Worm (Caenorhabditis elegans): Measurements from ENCODE around the gene srab-10.
A peak's percentile ranks its signal among the peaks of the same experiment; 100 is the strongest.

The srab-10 gene

ce11 chrV:3168650-3169049, 24.3 kb upstream of the srab-10 start, which contains the start of gene C36C5.15:
Gene C36C5.15, minus strand, starts transcription at chrV:3168750.
- TF ChIP-seq nhr-179 (tag; optimal IDR thresholded peaks at IDR 0.05) (no peak), ceh-40 (GFP tag; IDR thresholded peaks at IDR 0.05) (no peak), nfya-2 (GFP tag; IDR thresholded peaks at IDR 0.05) (no peak), mes-4 (tag; optimal IDR thresholded peaks at IDR 0.05) (no peak), pha-4 (tag; optimal IDR thresholded peaks at IDR 0.05) (no peak), F23B12.7 (tag; optimal IDR thresholded peaks at IDR 0.05; ENCODE audit: insufficient read depth) (no peak), F22D6.2 (tag; optimal IDR thresholded peaks at IDR 0.05) (no peak), tbx-9 (tag; optimal IDR thresholded peaks at IDR 0.05; ENCODE audit: borderline replicate concordance) (no peak), F37B4.10 (GFP tag; IDR thresholded peaks at IDR 0.05) (no peak), F33H1.4 (GFP tag; IDR thresholded peaks at IDR 0.05) (no peak)

ce11 chrV:3166260-3166659, 21.9 kb upstream of the srab-10 start, which contains the start of gene C36C5.4:
Gene C36C5.4, plus strand, starts transcription at chrV:3166560.
- TF ChIP-seq ceh-79 (tag; optimal IDR thresholded peaks at IDR 0.05) (no peak), F37B4.10 (GFP tag; IDR thresholded peaks at IDR 0.05) (no peak), lin-54 (GFP tag; optimal IDR thresholded peaks at IDR 0.05) (no peak), K11D2.4 (GFP tag; IDR thresholded peaks at IDR 0.05) (no peak), hlh-26 (GFP tag; conservative IDR thresholded peaks at IDR 0.05) (no peak), dpff-1 (tag; optimal IDR thresholded peaks at IDR 0.05) (no peak), sea-2 (GFP tag; IDR thresholded peaks at IDR 0.05) (no peak), F39B2.1 (GFP tag; IDR thresholded peaks at IDR 0.05) (no peak)

ce11 chrV:3165438-3165837, 21.0 kb upstream of the srab-10 start, which contains the start of gene C36C5.14:
Gene C36C5.14, minus strand, starts transcription at chrV:3165538.
- no peak for TF ChIP-seq ceh-40 (GFP tag; IDR thresholded peaks at IDR 0.05)
- no peak for TF ChIP-seq ceh-79 (tag; optimal IDR thresholded peaks at IDR 0.05)
- TF ChIP-seq ets-4 (GFP tag; optimal IDR thresholded peaks at IDR 0.05), result no peak
- TF ChIP-seq somi-1 (GFP tag; optimal IDR thresholded peaks at IDR 0.05), result no peak
- TF ChIP-seq ceh-91 (GFP tag; IDR thresholded peaks at IDR 0.05), result no peak
- no peak for TF ChIP-seq F52B5.7 (tag; optimal IDR thresholded peaks at IDR 0.05)
- no peak for TF ChIP-seq ztf-18 (tag; optimal IDR thresholded peaks at IDR 0.05)
- TF ChIP-seq Y53G8AR.9 (GFP tag; conservative IDR thresholded peaks at IDR 0.05), result no peak
- no peak for TF ChIP-seq F57C9.4 (tag; optimal IDR thresholded peaks at IDR 0.05)
- TF ChIP-seq nhr-179 (tag; optimal IDR thresholded peaks at IDR 0.05), result no peak
- TF ChIP-seq bed-2 (GFP tag; IDR thresholded peaks at IDR 0.05), result no peak
- no peak for TF ChIP-seq efl-1 (GFP tag; optimal IDR thresholded peaks at IDR 0.05)
- no peak for TF ChIP-seq T07F8.4 (tag; optimal IDR thresholded peaks at IDR 0.05)
- TF ChIP-seq F22D6.2 (tag; optimal IDR thresholded peaks at IDR 0.05), result no peak
- TF ChIP-seq snpc-1.3 (tag; optimal IDR thresholded peaks at IDR 0.05; ENCODE audit: insufficient read depth), result no peak
- no peak for TF ChIP-seq pbrm-1 (GFP tag; IDR thresholded peaks at IDR 0.05)
- no peak for TF ChIP-seq rcor-1 (GFP tag; IDR thresholded peaks at IDR 0.05)
- TF ChIP-seq unc-130 (GFP tag; optimal IDR thresholded peaks at IDR 0.05), result no peak

ce11 chrV:3163143-3163542, 18.7 kb upstream of the srab-10 start:
- TF ChIP-seq egl-18 (GFP tag; IDR thresholded peaks at IDR 0.05) (no peak), nhr-120 (GFP tag; IDR thresholded peaks at IDR 0.05) (no peak), ztf-3 (GFP tag; optimal IDR thresholded peaks at IDR 0.05) (no peak), lag-1 (GFP tag; IDR thresholded peaks at IDR 0.05) (no peak), mcd-1 (GFP tag; IDR thresholded peaks at IDR 0.05) (0 out of 2 replicates have a peak, but pooled peaks have one; percentile 21), aptf-3 (GFP tag; IDR thresholded peaks at IDR 0.05) (peak; percentile 74; the same call in 1 of the 2 replicates), ztf-22 (GFP tag; optimal IDR thresholded peaks at IDR 0.05) (no peak), ceh-100 (GFP tag; IDR thresholded peaks at IDR 0.05) (no peak), chd-7 (tag; optimal IDR thresholded peaks at IDR 0.05) (peak; percentile 56), F57C9.4 (tag; optimal IDR thresholded peaks at IDR 0.05) (no peak), fkh-3 (tag; optimal IDR thresholded peaks at IDR 0.05) (no peak), cebp-2 (GFP tag; IDR thresholded peaks at IDR 0.05) (no peak), F33H1.4 (GFP tag; IDR thresholded peaks at IDR 0.05) (peak; percentile 27; the same call in 1 of the 2 replicates), F55B11.4 (tag; optimal IDR thresholded peaks at IDR 0.05; ENCODE audit: borderline replicate concordance, insufficient read depth) (no peak), B0261.1 (tag; optimal IDR thresholded peaks at IDR 0.05) (peak; percentile 61), egl-44 (GFP tag; IDR thresholded peaks at IDR 0.05) (0 out of 2 replicates have a peak, but pooled peaks have one; percentile 23), nfya-1 (tag; optimal IDR thresholded peaks at IDR 0.05; ENCODE audit: borderline replicate concordance, insufficient read depth) (no peak)

All from whole organism, young adult.